Fruit fly (Drosophila melanogaster) whole organism, embryonic: ENCODE results near the gene CG13667.

Source experiments
- CG1024 ChIP-seq: fragments of 200-800 bp; sonication (Bioruptor generic); IDR thresholded peaks from 2 replicates; pipeline ENCODE4 v1.3.6; 2022; ENCODE audit warnings: missing biosample characterization, missing genetic modification characterization
- CG10462 ChIP-seq: fragments of 200-800 bp; sonication (Bioruptor generic); optimal IDR thresholded peaks from 2 replicates; lab custom pipeline; 2016; ENCODE audit warnings: missing biosample characterization, missing genetic modification characterization
- CG10979 ChIP-seq: fragments of 200-800 bp; sonication (Bioruptor generic); optimal IDR thresholded peaks from 2 replicates; lab custom pipeline; 2018; ENCODE audit warnings: missing biosample characterization, mild to moderate bottlenecking, missing genetic modification characterization, moderate library complexity
- CG11560 ChIP-seq: fragments of 200-800 bp; sonication (Bioruptor generic); IDR thresholded peaks from 3 replicates; pipeline ENCODE4 v1.3.6; 2022; ENCODE audit warnings: missing biosample characterization, missing genetic modification characterization
- CG11696 ChIP-seq: fragments of 200-800 bp; sonication (Bioruptor generic); IDR thresholded peaks from 2 replicates; pipeline ENCODE4 v1.3.6; 2022; ENCODE audit warnings: missing biosample characterization, missing genetic modification characterization
- CG12391 ChIP-seq: fragments of 200-800 bp; sonication (Bioruptor generic); optimal IDR thresholded peaks from 3 replicates; lab custom pipeline; 2018; ENCODE audit warnings: missing biosample characterization, mild to moderate bottlenecking, missing genetic modification characterization, moderate library complexity
- CG12744 ChIP-seq: fragments of 200-800 bp; sonication (Bioruptor generic); optimal IDR thresholded peaks from 2 replicates; lab custom pipeline; 2016; ENCODE audit warnings: missing biosample characterization, missing genetic modification characterization
- CG13287 ChIP-seq: fragments of 200-800 bp; sonication (Bioruptor generic); IDR thresholded peaks from 2 replicates; pipeline ENCODE4 v1.3.6; 2022; ENCODE audit warnings: missing biosample characterization, missing genetic modification characterization; ENCODE audit not compliant: partially characterized antibody
- CG15011 ChIP-seq: fragments of 200-800 bp; sonication (Bioruptor generic); optimal IDR thresholded peaks from 3 replicates; lab custom pipeline; 2018; ENCODE audit warnings: missing biosample characterization, mild to moderate bottlenecking, missing genetic modification characterization
- CG15696 ChIP-seq: fragments of 200-800 bp; sonication (Bioruptor generic); optimal IDR thresholded peaks from 2 replicates; lab custom pipeline; 2019; ENCODE audit warnings: missing biosample characterization, mild to moderate bottlenecking, missing genetic modification characterization, moderate library complexity
- CG16815 ChIP-seq: fragments of 200-800 bp; sonication (Bioruptor generic); optimal IDR thresholded peaks from 3 replicates; lab custom pipeline; 2017; ENCODE audit warnings: missing biosample characterization, mild to moderate bottlenecking, missing genetic modification characterization
- CG16863 ChIP-seq: fragments of 200-800 bp; sonication (Bioruptor generic); optimal IDR thresholded peaks from 3 replicates; lab custom pipeline; 2016; ENCODE audit warnings: missing biosample characterization, missing genetic modification characterization
- CG17802 ChIP-seq: fragments of 200-800 bp; sonication (Bioruptor generic); optimal IDR thresholded peaks from 2 replicates; lab custom pipeline; 2018; ENCODE audit warnings: missing biosample characterization, mild to moderate bottlenecking, missing genetic modification characterization, moderate library complexity
- CG2199 ChIP-seq: fragments of 200-800 bp; sonication (Bioruptor generic); IDR thresholded peaks from 3 replicates; pipeline ENCODE4 v1.3.6; 2022; ENCODE audit warnings: missing biosample characterization, missing genetic modification characterization
- CG30431 ChIP-seq: fragments of 200-800 bp; sonication (Bioruptor generic); optimal IDR thresholded peaks from 2 replicates; lab custom pipeline; 2017; ENCODE audit warnings: missing biosample characterization, missing genetic modification characterization
- CG32532 ChIP-seq: fragments of 200-800 bp; sonication (Bioruptor generic); IDR thresholded peaks from 2 replicates; pipeline ENCODE4 v1.3.6; 2022; ENCODE audit warnings: missing biosample characterization, missing genetic modification characterization
- CG32767 ChIP-seq: fragments of 200-800 bp; sonication (Bioruptor generic); IDR thresholded peaks from 2 replicates; pipeline ENCODE4 v1.3.6; 2022; ENCODE audit warnings: missing biosample characterization, missing genetic modification characterization
- CG5180 ChIP-seq: fragments of 200-800 bp; sonication (Bioruptor generic); optimal IDR thresholded peaks from 3 replicates; lab custom pipeline; 2017; ENCODE audit warnings: missing biosample characterization, missing genetic modification characterization, mild to moderate bottlenecking, moderate library complexity, missing genetic modification reagents
- CG5245 ChIP-seq: fragments of 200-800 bp; sonication (Bioruptor generic); optimal IDR thresholded peaks from 3 replicates; lab custom pipeline; 2016; ENCODE audit warnings: missing biosample characterization, missing genetic modification characterization
- CG7839 ChIP-seq: fragments of 200-800 bp; sonication (Bioruptor generic); optimal IDR thresholded peaks from 3 replicates; lab custom pipeline; 2018; ENCODE audit warnings: missing biosample characterization, mild to moderate bottlenecking, missing genetic modification characterization, moderate library complexity
- CG8359 ChIP-seq: fragments of 200-800 bp; sonication (Bioruptor generic); optimal IDR thresholded peaks from 2 replicates; lab custom pipeline; 2017; ENCODE audit warnings: missing biosample characterization, mild to moderate bottlenecking, missing genetic modification characterization, borderline replicate concordance
- CG8944 ChIP-seq: fragments of 200-800 bp; sonication (Bioruptor generic); optimal IDR thresholded peaks from 3 replicates; lab custom pipeline; 2016; ENCODE audit warnings: missing biosample characterization, missing genetic modification characterization
- Camta ChIP-seq: fragments of 200-800 bp; sonication (Bioruptor generic); optimal IDR thresholded peaks from 2 replicates; lab custom pipeline; 2016; ENCODE audit warnings: missing biosample characterization, missing genetic modification characterization
- CrebB ChIP-seq: fragments of 200-800 bp; sonication (Bioruptor generic); optimal IDR thresholded peaks from 3 replicates; lab custom pipeline; 2018; ENCODE audit warnings: missing biosample characterization, mild to moderate bottlenecking, missing genetic modification characterization
- Dfd ChIP-seq, 2 experiments: fragments of >200 bp; optimal IDR thresholded peaks; 2 replicates each; lab custom pipeline; 2017; ENCODE audit warnings: missing biosample characterization in 2 of 2, missing genetic modification characterization in 2 of 2
- Doc2 ChIP-seq: fragments of 200-800 bp; sonication (Bioruptor generic); IDR thresholded peaks from 2 replicates; pipeline ENCODE4 v1.3.6; 2022; ENCODE audit warnings: missing biosample characterization, missing genetic modification characterization
- Dp ChIP-seq: fragments of 200-800 bp; sonication (Bioruptor generic); optimal IDR thresholded peaks from 2 replicates; lab custom pipeline; 2018; ENCODE audit warnings: missing biosample characterization, mild to moderate bottlenecking, missing genetic modification characterization, moderate library complexity
- Elba2 ChIP-seq: fragments of 200-800 bp; sonication (Bioruptor generic); optimal IDR thresholded peaks from 3 replicates; lab custom pipeline; 2016; ENCODE audit warnings: missing biosample characterization, missing genetic modification characterization
- Fer2 ChIP-seq: fragments of 200-800 bp; sonication (Bioruptor generic); optimal IDR thresholded peaks from 2 replicates; lab custom pipeline; 2018; ENCODE audit warnings: missing biosample characterization, mild to moderate bottlenecking, missing genetic modification characterization, moderate library complexity
- Hsf ChIP-seq: fragments of 200-800 bp; sonication (Bioruptor generic); optimal IDR thresholded peaks from 3 replicates; lab custom pipeline; 2016; ENCODE audit warnings: missing biosample characterization, missing genetic modification characterization
- Mad ChIP-seq: fragments of 200-800 bp; sonication (Bioruptor generic); optimal IDR thresholded peaks from 2 replicates; lab custom pipeline; 2016; ENCODE audit warnings: missing biosample characterization, missing genetic modification characterization
- Six4 ChIP-seq: fragments of 200-800 bp; sonication (Bioruptor generic); optimal IDR thresholded peaks from 2 replicates; lab custom pipeline; 2016; ENCODE audit warnings: missing biosample characterization, missing genetic modification characterization
- ab ChIP-seq: fragments of 200-800 bp; sonication (Bioruptor generic); optimal IDR thresholded peaks from 2 replicates; lab custom pipeline; 2016; ENCODE audit warnings: missing biosample characterization, missing genetic modification characterization
- bab2 ChIP-seq: fragments of 200-800 bp; sonication (Bioruptor generic); optimal IDR thresholded peaks from 2 replicates; lab custom pipeline; 2016; ENCODE audit warnings: missing biosample characterization, missing genetic modification characterization
- bsh ChIP-seq, 2 experiments: fragments of 200-800 bp; sonication (Bioruptor generic); optimal IDR thresholded peaks; 2 replicates each; lab custom pipeline; 2017 to 2018; ENCODE audit warnings: mild to moderate bottlenecking in 2 of 2, missing biosample characterization in 2 of 2, missing genetic modification characterization in 2 of 2, moderate library complexity in 1 of 2
- btn ChIP-seq: fragments of 200-800 bp; sonication (Bioruptor generic); optimal IDR thresholded peaks from 2 replicates; lab custom pipeline; 2016; ENCODE audit warnings: missing biosample characterization, missing genetic modification characterization
- ci ChIP-seq: fragments of 200-800 bp; sonication (Bioruptor generic); IDR thresholded peaks from 3 replicates; pipeline ENCODE4 v1.3.6; 2022; ENCODE audit warnings: missing biosample characterization, missing genetic modification characterization
- dmrt11E ChIP-seq: fragments of 200-800 bp; sonication (Bioruptor generic); optimal IDR thresholded peaks from 3 replicates; lab custom pipeline; 2018; ENCODE audit warnings: missing biosample characterization, mild to moderate bottlenecking, missing genetic modification characterization, moderate library complexity
- eve ChIP-seq, 2 experiments: fragments of >200 bp; optimal IDR thresholded peaks; 2 replicates each; lab custom pipeline; 2017; ENCODE audit warnings: missing biosample characterization in 2 of 2, missing genetic modification characterization in 2 of 2
- exex ChIP-seq: fragments of 200-800 bp; sonication (Bioruptor generic); optimal IDR thresholded peaks from 4 replicates; lab custom pipeline; 2018; ENCODE audit warnings: missing biosample characterization, mild to moderate bottlenecking, missing genetic modification characterization, moderate library complexity
- jing ChIP-seq: fragments of 200-800 bp; sonication (Bioruptor generic); optimal IDR thresholded peaks from 2 replicates; lab custom pipeline; 2018; ENCODE audit warnings: missing biosample characterization, mild to moderate bottlenecking, missing genetic modification characterization
- oc ChIP-seq: fragments of 200-800 bp; sonication (Bioruptor generic); optimal IDR thresholded peaks from 2 replicates; lab custom pipeline; 2018; ENCODE audit warnings: missing biosample characterization, mild to moderate bottlenecking, missing genetic modification characterization, moderate library complexity
- peb ChIP-seq: fragments of 200-800 bp; sonication (Bioruptor generic); IDR thresholded peaks from 2 replicates; pipeline ENCODE4 v1.3.6; 2022; ENCODE audit warnings: missing biosample characterization, missing genetic modification characterization
- ranshi ChIP-seq: fragments of 200-800 bp; sonication (Bioruptor generic); IDR thresholded peaks from 2 replicates; pipeline ENCODE4 v1.3.6; 2022; ENCODE audit warnings: missing biosample characterization, missing genetic modification characterization
- sens-2 ChIP-seq: fragments of 200-800 bp; sonication (Bioruptor generic); IDR thresholded peaks from 2 replicates; pipeline ENCODE4 v1.3.6; 2022; ENCODE audit warnings: missing biosample characterization, missing genetic modification characterization
- tll ChIP-seq, 2 experiments: fragments of 200-800 bp in 1 of 2; fragments of >200 bp in 1 of 2; sonication (Bioruptor generic) in 1 of 2; optimal IDR thresholded peaks; 2 replicates each; lab custom pipeline; 2017 to 2019; ENCODE audit warnings: missing biosample characterization in 2 of 2, missing genetic modification characterization in 2 of 2, mild to moderate bottlenecking in 1 of 2, moderate library complexity in 1 of 2
- vfl ChIP-seq: fragments of 200-800 bp; sonication (Bioruptor generic); optimal IDR thresholded peaks from 2 replicates; lab custom pipeline; 2016; ENCODE audit warnings: missing biosample characterization, missing genetic modification characterization
- zf30C ChIP-seq: fragments of 200-800 bp; sonication (Bioruptor generic); optimal IDR thresholded peaks from 3 replicates; lab custom pipeline; 2018; ENCODE audit warnings: missing biosample characterization, mild to moderate bottlenecking, missing genetic modification characterization

The CG13667 gene

DNA sequence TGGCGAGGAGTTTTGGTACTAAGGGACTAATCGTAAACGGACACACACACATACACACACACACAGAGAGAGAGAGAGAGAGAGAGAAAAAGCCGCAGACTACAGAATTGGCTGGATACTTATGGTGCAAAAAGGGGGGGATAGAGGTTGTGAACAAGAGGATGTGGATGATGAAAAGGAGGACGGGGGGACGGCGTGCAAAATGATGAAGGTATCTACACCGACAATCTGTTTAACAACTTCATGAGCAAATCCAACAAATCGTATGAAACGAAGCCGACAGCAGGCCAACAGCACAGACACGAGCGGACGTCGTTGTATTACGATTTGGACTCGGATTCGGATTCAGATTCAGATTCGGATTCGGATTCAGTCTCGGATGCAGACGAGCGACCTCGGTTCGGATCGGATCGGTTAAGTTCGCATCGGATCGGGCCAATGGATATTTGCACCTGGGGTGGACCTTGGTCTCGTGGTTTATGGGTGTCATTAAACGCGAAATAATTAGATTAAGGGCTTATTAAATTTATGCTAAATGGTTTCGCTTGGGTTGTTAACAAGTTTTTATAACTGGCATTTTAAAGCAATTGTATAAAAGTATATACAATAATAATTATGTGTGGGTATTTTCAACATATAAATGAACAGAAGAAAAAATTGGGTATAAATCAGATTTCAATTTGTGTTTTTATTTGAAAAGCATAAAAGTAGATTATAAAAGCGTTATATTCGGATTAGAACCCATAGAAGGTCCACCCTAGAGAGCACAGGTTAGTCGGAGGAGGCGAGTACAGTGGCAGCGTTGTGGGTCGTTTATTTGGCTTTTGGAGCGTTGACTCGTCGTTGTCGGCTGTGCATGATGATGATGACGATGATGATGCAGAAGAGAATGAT, 50.0 kb downstream of the CG13667 start (continued):
- TF ChIP-seq Mad (GFP tag; lab: Kevin White, UChicago) (peak; percentile 61), zf30C (GFP tag; lab: Kevin White, UChicago) (no peak), CG17802 (tag; lab: Kevin White, UChicago) (peak; percentile 16), Fer2 (tag; lab: Kevin White, UChicago) (peak; percentile 77), CG5180 (peak; percentile 84), Dfd (GFP tag; optimal IDR thresholded peaks at IDR 0.05; lab: Kevin White, UChicago) (peak in 1 of 2 experiments; percentile 6), peb (GFP tag; lab: Robert Waterston, UW) (no peak; the same call in 1 of the 2 replicates), CG32767 (GFP tag; lab: Robert Waterston, UW) (peak; percentile 74), CG13287 (no peak), CG2199 (GFP tag; lab: Robert Waterston, UW) (no peak), Dp (no peak), CG16815 (GFP tag; lab: Kevin White, UChicago) (peak; percentile 58), CG8944 (GFP tag; lab: Kevin White, UChicago) (no peak), CG15011 (GFP tag; lab: Kevin White, UChicago) (peak; percentile 92), CG1024 (GFP tag; lab: Robert Waterston, UW) (peak; percentile 10; the same call in 1 of the 2 replicates), vfl (GFP tag; lab: Kevin White, UChicago) (peak; percentile 44), CG12391 (tag; lab: Kevin White, UChicago) (peak; percentile 88), ci (peak; percentile 59; the same call in 2 of the 3 replicates), CG11560 (tag; lab: Robert Waterston, UW) (peak; percentile 32; the same call in 1 of the 3 replicates), CG12744 (peak; percentile 43), bsh (GFP tag; optimal IDR thresholded peaks at IDR 0.05; lab: Kevin White, UChicago) (peak; percentile 84 to 89), CG7839 (peak; percentile 95), oc (tag; lab: Kevin White, UChicago) (peak; percentile 84), tll (GFP tag; optimal IDR thresholded peaks at IDR 0.05; lab: Kevin White, UChicago) (no peak), CG16863 (GFP tag; lab: Kevin White, UChicago) (peak; percentile 49), CrebB (tag; lab: Kevin White, UChicago) (peak; percentile 70), CG11696 (peak; percentile 73), ranshi (GFP tag; lab: Robert Waterston, UW) (peak; percentile 77), jing (GFP tag; lab: Kevin White, UChicago) (peak; percentile 37), CG15696 (peak; percentile 40), CG5245 (GFP tag; lab: Kevin White, UChicago) (peak; percentile 71), CG10979 (tag; lab: Kevin White, UChicago) (peak; percentile 86), Elba2 (GFP tag; lab: Kevin White, UChicago) (no peak), Six4 (GFP tag; lab: Kevin White, UChicago) (peak; percentile 90), ab (GFP tag; lab: Kevin White, UChicago) (no peak), CG8359 (GFP tag; lab: Kevin White, UChicago) (peak; percentile 75), CG30431 (peak; percentile 58), bab2 (GFP tag; lab: Kevin White, UChicago) (peak; percentile 37), btn (GFP tag; lab: Kevin White, UChicago) (no peak), dmrt11E (peak; percentile 62), CG32532 (GFP tag; lab: Robert Waterston, UW) (peak; percentile 83), Camta (GFP tag; lab: Kevin White, UChicago) (peak; percentile 55), Doc2 (GFP tag; lab: Robert Waterston, UW) (no peak), eve (GFP tag; optimal IDR thresholded peaks at IDR 0.05; lab: Kevin White, UChicago) (peak in 1 of 2 experiments; percentile 95), CG10462 (peak; percentile 53), sens-2 (GFP tag; lab: Robert Waterston, UW) (no peak), Hsf (GFP tag; lab: Kevin White, UChicago) (peak; percentile 76), exex (tag; lab: Kevin White, UChicago) (peak; percentile 82)
